Worm (Caenorhabditis elegans) whole organism, late embryonic: ENCODE measurements around the gene R12H7.4.

Source experiments
- C08G9.2 ChIP-seq: sonication (generic microtip); optimal IDR thresholded peaks from 2 replicates; lab custom pipeline; 2016; ENCODE audit warnings: mild to moderate bottlenecking, missing genetic modification characterization, moderate library complexity, missing compliant biosample characterization
- F13H6.1 ChIP-seq: sonication (generic microtip); optimal IDR thresholded peaks from 2 replicates; lab custom pipeline; 2016; ENCODE audit warnings: missing genetic modification characterization, missing compliant biosample characterization
- K02D7.2 ChIP-seq: sonication (generic microtip); optimal IDR thresholded peaks from 2 replicates; lab custom pipeline; 2017; ENCODE audit warnings: mild to moderate bottlenecking, missing genetic modification characterization, missing compliant biosample characterization
- K09A11.1 ChIP-seq: sonication (generic microtip); optimal IDR thresholded peaks from 2 replicates; lab custom pipeline; 2017; ENCODE audit warnings: antibody characterized with exemption, mild to moderate bottlenecking, missing genetic modification characterization, missing compliant biosample characterization; ENCODE audit not compliant: insufficient read depth
- T23F11.4 ChIP-seq: fragments of 200-800 bp; sonication (Bioruptor generic); optimal IDR thresholded peaks from 2 replicates; lab custom pipeline; 2018; ENCODE audit warnings: mild to moderate bottlenecking, missing genetic modification characterization, missing compliant biosample characterization
- ama-1 ChIP-seq: fragments of 150-350 bp; optimal IDR thresholded peaks from 2 replicates; lab custom pipeline; 2014
- ceh-18 ChIP-seq: sonication (generic microtip); optimal IDR thresholded peaks from 2 replicates; lab custom pipeline; 2016; ENCODE audit warnings: missing genetic modification characterization, missing compliant biosample characterization
- ceh-19 ChIP-seq: fragments of 200-800 bp; sonication (Bioruptor generic); optimal IDR thresholded peaks from 2 replicates; lab custom pipeline; 2018; ENCODE audit warnings: mild to moderate bottlenecking, missing genetic modification characterization, missing compliant biosample characterization
- ceh-24 ChIP-seq: sonication (generic microtip); optimal IDR thresholded peaks from 2 replicates; lab custom pipeline; 2016; ENCODE audit warnings: mild to moderate bottlenecking, missing genetic modification characterization, missing compliant biosample characterization
- ceh-30 ChIP-seq: fragments of 150-350 bp; optimal IDR thresholded peaks from 2 replicates; lab custom pipeline; 2014; ENCODE audit warnings: missing biosample characterization, missing genetic modification characterization
- ceh-31 ChIP-seq: sonication (generic microtip); optimal IDR thresholded peaks from 2 replicates; lab custom pipeline; 2016; ENCODE audit warnings: missing genetic modification characterization, missing compliant biosample characterization
- ceh-34 ChIP-seq: sonication (generic microtip); optimal IDR thresholded peaks from 2 replicates; lab custom pipeline; 2016; ENCODE audit warnings: mild to moderate bottlenecking, missing genetic modification characterization, missing compliant biosample characterization
- ceh-45 ChIP-seq: fragments of 200-800 bp; sonication (Bioruptor generic); IDR thresholded peaks from 2 replicates; pipeline ENCODE4 v1.3.6; 2022; ENCODE audit warnings: missing genetic modification reagents, missing genetic modification characterization, missing compliant biosample characterization
- ceh-48 ChIP-seq: sonication (generic microtip); optimal IDR thresholded peaks from 2 replicates; lab custom pipeline; 2016; ENCODE audit warnings: missing genetic modification characterization, inconsistent platforms, missing compliant biosample characterization
- ceh-6 ChIP-seq: fragments of 200-800 bp; sonication (Bioruptor generic); optimal IDR thresholded peaks from 2 replicates; lab custom pipeline; 2018; ENCODE audit warnings: mild to moderate bottlenecking, missing genetic modification characterization, missing compliant biosample characterization
- che-1 ChIP-seq: sonication (generic microtip); optimal IDR thresholded peaks from 2 replicates; lab custom pipeline; 2016; ENCODE audit warnings: mild to moderate bottlenecking, missing genetic modification characterization, missing compliant biosample characterization
- elt-2 ChIP-seq: sonication (generic microtip); optimal IDR thresholded peaks from 2 replicates; lab custom pipeline; 2016; ENCODE audit warnings: missing genetic modification reagents, missing genetic modification characterization, missing compliant biosample characterization
- fax-1 ChIP-seq: sonication (generic microtip); optimal IDR thresholded peaks from 2 replicates; lab custom pipeline; 2016; ENCODE audit warnings: missing genotype, missing genetic modification characterization, missing compliant biosample characterization
- hlh-15 ChIP-seq: sonication (generic microtip); optimal IDR thresholded peaks from 2 replicates; lab custom pipeline; 2016; ENCODE audit warnings: missing genetic modification characterization, missing compliant biosample characterization
- hlh-6 ChIP-seq: sonication (generic microtip); optimal IDR thresholded peaks from 2 replicates; lab custom pipeline; 2016; ENCODE audit warnings: missing genotype, missing genetic modification characterization, missing compliant biosample characterization
- lin-11 ChIP-seq: fragments of 200-800 bp; sonication (Bioruptor generic); optimal IDR thresholded peaks from 2 replicates; lab custom pipeline; 2018; ENCODE audit warnings: mild to moderate bottlenecking, missing genetic modification characterization, missing compliant biosample characterization
- madf-2 ChIP-seq: sonication (generic microtip); optimal IDR thresholded peaks from 2 replicates; lab custom pipeline; 2017; ENCODE audit warnings: missing genetic modification characterization, missing compliant biosample characterization
- nhr-11 ChIP-seq: fragments of 150-350 bp; optimal IDR thresholded peaks from 2 replicates; lab custom pipeline; 2014; ENCODE audit warnings: missing biosample characterization, missing genetic modification characterization
- nhr-232 ChIP-seq: sonication (generic microtip); optimal IDR thresholded peaks from 2 replicates; lab custom pipeline; 2016; ENCODE audit warnings: missing genetic modification characterization, missing compliant biosample characterization
- odd-2 ChIP-seq: sonication (generic microtip); optimal IDR thresholded peaks from 2 replicates; lab custom pipeline; 2017; ENCODE audit warnings: antibody characterized with exemption, mild to moderate bottlenecking, missing genetic modification characterization, missing compliant biosample characterization
- pag-3 ChIP-seq: sonication (generic microtip); optimal IDR thresholded peaks from 2 replicates; lab custom pipeline; 2016; ENCODE audit warnings: missing compliant biosample characterization, missing genetic modification characterization, borderline replicate concordance
- pat-9 ChIP-seq: fragments of 200-800 bp; sonication (Bioruptor generic); optimal IDR thresholded peaks from 2 replicates; lab custom pipeline; 2018; ENCODE audit warnings: mild to moderate bottlenecking, missing genetic modification characterization, moderate library complexity, missing compliant biosample characterization
- pha-2 ChIP-seq: sonication (generic microtip); optimal IDR thresholded peaks from 2 replicates; lab custom pipeline; 2017; ENCODE audit warnings: mild to moderate bottlenecking, missing genetic modification characterization, missing compliant biosample characterization
- pha-4 ChIP-seq: fragments of 150-350 bp; optimal IDR thresholded peaks from 2 replicates; lab custom pipeline; 2018; ENCODE audit warnings: missing biosample characterization, missing genetic modification reagents, missing genetic modification characterization
- pqm-1 ChIP-seq: sonication (generic microtip); optimal IDR thresholded peaks from 2 replicates; lab custom pipeline; 2016; ENCODE audit warnings: missing genetic modification characterization, missing compliant biosample characterization
- ref-2 ChIP-seq: sonication (generic microtip); optimal IDR thresholded peaks from 2 replicates; lab custom pipeline; 2016; ENCODE audit warnings: missing genetic modification characterization, missing compliant biosample characterization
- sdc-2 ChIP-seq: sonication (generic microtip); optimal IDR thresholded peaks from 2 replicates; lab custom pipeline; 2016; ENCODE audit warnings: missing genotype, missing genetic modification characterization, missing compliant biosample characterization
- sox-2 ChIP-seq: fragments of 200-800 bp; sonication (Bioruptor generic); IDR thresholded peaks from 2 replicates; pipeline ENCODE4 v1.3.6; 2022; ENCODE audit warnings: missing genetic modification reagents, missing genetic modification characterization, missing compliant biosample characterization
- tbx-2 ChIP-seq: sonication (generic microtip); optimal IDR thresholded peaks from 2 replicates; lab custom pipeline; 2016; ENCODE audit warnings: missing genetic modification characterization, missing compliant biosample characterization
- tbx-7 ChIP-seq: sonication (generic microtip); optimal IDR thresholded peaks from 2 replicates; lab custom pipeline; 2016; ENCODE audit warnings: missing genotype, missing genetic modification characterization, missing compliant biosample characterization
- unc-3 ChIP-seq, 2 experiments: fragments of 200-800 bp in 1 of 2; sonication (Bioruptor generic) in 1 of 2; sonication (generic microtip) in 1 of 2; conservative IDR thresholded peaks in 1 of 2; optimal IDR thresholded peaks in 1 of 2; 2 replicates each; pipeline versions ENCODE4 v1.3.6 to Lab custom; 2016 to 2022; ENCODE audit warnings: missing compliant biosample characterization in 2 of 2, missing genetic modification characterization in 2 of 2, missing genetic modification reagents in 1 of 2
- unc-42 ChIP-seq: sonication (generic microtip); optimal IDR thresholded peaks from 2 replicates; lab custom pipeline; 2016; ENCODE audit warnings: missing genotype, missing genetic modification characterization, missing compliant biosample characterization
- unc-55 ChIP-seq: sonication (generic microtip); optimal IDR thresholded peaks from 2 replicates; lab custom pipeline; 2017; ENCODE audit warnings: missing biosample characterization, missing genetic modification reagents, missing genetic modification characterization
- zip-5 ChIP-seq: sonication (generic microtip); optimal IDR thresholded peaks from 2 replicates; lab custom pipeline; 2016; ENCODE audit warnings: missing genetic modification characterization, missing compliant biosample characterization
- ztf-16 ChIP-seq: sonication (generic microtip); optimal IDR thresholded peaks from 2 replicates; lab custom pipeline; 2017; ENCODE audit warnings: missing genetic modification characterization, missing compliant biosample characterization

Gene R12H7.4

DNA sequence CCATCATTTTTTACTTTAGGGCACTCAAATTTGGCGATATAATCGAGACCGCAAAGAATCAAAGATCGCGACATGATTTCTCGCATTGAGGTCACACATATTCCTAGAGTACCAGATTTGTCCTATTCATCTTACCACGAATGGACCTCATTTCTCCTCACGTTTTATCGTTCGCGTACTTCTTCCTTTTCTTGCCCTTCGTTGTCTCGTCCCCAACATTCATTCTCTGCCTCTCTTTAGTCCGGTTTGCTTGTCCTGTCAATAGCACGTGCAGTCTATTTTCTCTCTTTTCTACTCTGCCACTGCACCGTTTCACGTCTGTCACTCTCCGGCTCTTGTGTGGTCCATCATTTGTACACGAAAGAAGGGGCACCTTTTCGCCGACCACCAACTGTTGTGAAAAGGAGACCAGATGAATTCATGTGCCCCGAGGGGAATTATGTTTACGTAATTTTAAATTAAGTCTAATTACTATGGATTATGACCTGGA is 34.5 kb downstream of the R12H7.4 start (continued):
- TF ChIP-seq T23F11.4 (GFP tag; lab: Kevin White, UChicago) = no peak
- TF ChIP-seq nhr-232 = no peak
- peak; percentile 9 for TF ChIP-seq F13H6.1 (tag; lab: Kevin White, UChicago)
- no peak for TF ChIP-seq pat-9
- no peak for TF ChIP-seq fax-1 (tag; lab: Kevin White, UChicago)
- TF ChIP-seq tbx-2 = peak; percentile 69
- no peak for TF ChIP-seq ama-1
- peak; percentile 61 for TF ChIP-seq ceh-34 (tag; lab: Kevin White, UChicago)
- peak; percentile 16 for TF ChIP-seq ceh-19 (GFP tag; lab: Kevin White, UChicago)
- no peak for TF ChIP-seq zip-5 (tag; lab: Kevin White, UChicago)
- TF ChIP-seq ceh-31 (tag; lab: Kevin White, UChicago) = peak; percentile 88
- peak; percentile 19 for TF ChIP-seq ceh-48 (tag; lab: Kevin White, UChicago)
- no peak for TF ChIP-seq madf-2
- no peak for TF ChIP-seq hlh-15 (tag; lab: Kevin White, UChicago)
- peak; percentile 83 for TF ChIP-seq unc-55
- peak; percentile 17 for TF ChIP-seq hlh-6 (tag; lab: Kevin White, UChicago)
- TF ChIP-seq nhr-11 (tag; lab: Kevin White, UChicago) = no peak
- no peak for TF ChIP-seq ceh-24
- TF ChIP-seq ceh-30 = no peak
- no peak for TF ChIP-seq C08G9.2 (tag; lab: Kevin White, UChicago)
- peak; percentile 41 for TF ChIP-seq unc-42
- no peak for TF ChIP-seq pha-2 (tag; lab: Kevin White, UChicago)
- TF ChIP-seq pha-4 (tag; lab: Kevin White, UChicago) = no peak
- TF ChIP-seq unc-3 (GFP tag; conservative IDR thresholded peaks at IDR 0.05; lab: Robert Waterston, UW) = no peak
- TF ChIP-seq unc-3 (tag; optimal IDR thresholded peaks at IDR 0.05; lab: Kevin White, UChicago) = no peak

DNA sequence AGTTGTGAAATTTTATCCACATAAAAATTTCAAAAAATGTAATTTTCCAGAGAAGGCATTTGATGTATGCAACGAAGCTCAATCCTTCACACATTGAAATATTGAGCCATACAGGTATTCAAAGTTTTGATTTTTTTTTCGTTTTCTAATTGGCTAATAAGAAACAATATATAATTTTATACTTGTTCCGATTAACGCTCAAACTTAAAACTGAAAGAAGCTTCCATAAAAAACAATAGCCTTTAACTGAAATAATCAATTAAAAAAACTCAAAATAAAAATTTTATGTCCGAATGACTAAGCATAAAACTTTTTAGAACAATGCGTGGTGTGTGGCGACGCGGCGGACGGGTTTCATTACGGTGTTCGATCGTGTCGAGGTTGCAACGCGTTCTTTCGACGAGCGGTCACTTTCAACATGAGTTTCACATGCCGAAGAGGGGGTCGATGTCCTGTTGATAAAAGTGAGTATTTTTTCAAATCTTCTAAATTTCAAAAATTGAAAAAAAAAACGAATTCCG is 35.1 kb downstream of the R12H7.4 start, which contains the start of gene nhr-32:
nhr-32 (plus strand) TSS at position 51 of the 521 bp plus-strand sequence.
- TF ChIP-seq ceh-18 (tag; lab: Kevin White, UChicago) (no peak), pqm-1 (tag; lab: Kevin White, UChicago) (no peak), odd-2 (tag; lab: Kevin White, UChicago) (no peak), pag-3 (tag; lab: Kevin White, UChicago) (no peak), che-1 (tag; lab: Kevin White, UChicago) (no peak), lin-11 (tag; lab: Kevin White, UChicago) (no peak), ceh-48 (tag; lab: Kevin White, UChicago) (no peak), unc-42 (no peak), ztf-16 (no peak), K02D7.2 (tag; lab: Kevin White, UChicago) (no peak), nhr-11 (tag; lab: Kevin White, UChicago) (no peak), unc-55 (no peak), ceh-31 (tag; lab: Kevin White, UChicago) (no peak), sox-2 (no peak), ceh-6 (GFP tag; lab: Kevin White, UChicago) (no peak), T23F11.4 (GFP tag; lab: Kevin White, UChicago) (no peak), sdc-2 (tag; lab: Kevin White, UChicago) (no peak), ref-2 (tag; lab: Kevin White, UChicago) (no peak)
- TF ChIP-seq, all 69 proteins: peak for 0

DNA sequence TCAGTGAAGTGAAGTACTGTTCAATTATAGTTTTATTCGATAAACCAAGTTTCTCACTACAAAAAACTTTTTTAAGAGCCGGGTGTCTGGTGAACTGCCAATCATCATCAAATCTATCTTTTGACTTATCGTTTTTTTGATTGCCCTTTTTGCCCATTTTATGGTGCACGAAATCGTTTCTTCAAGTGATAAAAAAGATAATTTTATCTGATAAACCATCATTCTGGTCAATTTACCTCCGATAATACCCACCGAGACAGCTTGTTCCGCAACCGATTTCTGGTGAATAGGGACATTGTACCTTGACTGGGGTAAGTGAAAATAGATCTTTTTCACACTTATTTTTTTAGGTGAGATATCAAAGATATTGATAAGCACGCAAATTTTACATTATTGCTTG is 40.7 kb downstream of the R12H7.4 start, which contains the start of gene K08H2.10:
K08H2.10 (plus strand) TSS at position 230 of the 400 bp plus-strand sequence.
- TF ChIP-seq K09A11.1 (tag; lab: Kevin White, UChicago) = no peak
- peak; percentile 92 for TF ChIP-seq elt-2
- no peak for TF ChIP-seq ceh-45 (GFP tag; lab: Robert Waterston, UW)
- no peak for TF ChIP-seq ceh-18 (tag; lab: Kevin White, UChicago)
- TF ChIP-seq F13H6.1 (tag; lab: Kevin White, UChicago) = no peak
- no peak for TF ChIP-seq tbx-7 (tag; lab: Kevin White, UChicago)
